Fruit fly (Drosophila melanogaster) whole organism, embryonic: Measurements from ENCODE around the gene CG17652.

Experiments
- Adf1 ChIP-seq: fragments of 200-800 bp; sonication (Bioruptor generic); IDR thresholded peaks from 2 replicates; pipeline ENCODE4 v1.3.6; 2022; ENCODE audit warnings: missing biosample characterization, missing genetic modification characterization
- B-H1 ChIP-seq: fragments of 200-800 bp; sonication (Bioruptor generic); IDR thresholded peaks from 3 replicates; pipeline ENCODE4 v1.3.6; 2022; ENCODE audit warnings: missing biosample characterization, missing genetic modification characterization
- Bgb ChIP-seq: fragments of 200-800 bp; sonication (Bioruptor generic); IDR thresholded peaks from 2 replicates; pipeline ENCODE4 v1.3.6; 2022; ENCODE audit warnings: missing biosample characterization, missing genetic modification characterization; ENCODE audit not compliant: partially characterized antibody
- CG10267 ChIP-seq: fragments of 200-800 bp; sonication (Bioruptor generic); optimal IDR thresholded peaks from 2 replicates; lab custom pipeline; 2018; ENCODE audit warnings: missing biosample characterization, mild to moderate bottlenecking, missing genetic modification characterization, moderate library complexity
- CG11504 ChIP-seq: fragments of 200-800 bp; sonication (Bioruptor generic); optimal IDR thresholded peaks from 3 replicates; lab custom pipeline; 2019; ENCODE audit warnings: missing biosample characterization, mild to moderate bottlenecking, missing genetic modification characterization, moderate library complexity
- CG12659 ChIP-seq: fragments of 200-800 bp; sonication (Bioruptor generic); optimal IDR thresholded peaks from 3 replicates; lab custom pipeline; 2017; ENCODE audit warnings: mild to moderate bottlenecking, missing biosample characterization, missing genetic modification reagents, missing genetic modification characterization
- CG13287 ChIP-seq: fragments of 200-800 bp; sonication (Bioruptor generic); IDR thresholded peaks from 2 replicates; pipeline ENCODE4 v1.3.6; 2022; ENCODE audit warnings: missing biosample characterization, missing genetic modification characterization; ENCODE audit not compliant: partially characterized antibody
- CG15601 ChIP-seq: fragments of 200-800 bp; sonication (Bioruptor generic); optimal IDR thresholded peaks from 3 replicates; lab custom pipeline; 2019; ENCODE audit warnings: missing biosample characterization, mild to moderate bottlenecking, missing genetic modification characterization, moderate library complexity
- CG1603 ChIP-seq: fragments of 200-800 bp; sonication (Bioruptor generic); optimal IDR thresholded peaks from 2 replicates; lab custom pipeline; 2019; ENCODE audit warnings: missing biosample characterization, mild to moderate bottlenecking, missing genetic modification characterization, moderate library complexity
- CG17361 ChIP-seq: fragments of 200-800 bp; sonication (Bioruptor generic); IDR thresholded peaks from 3 replicates; pipeline ENCODE4 v1.3.6; 2022; ENCODE audit warnings: missing biosample characterization, missing genetic modification characterization
- CG17385 ChIP-seq: fragments of 200-800 bp; sonication (Bioruptor generic); optimal IDR thresholded peaks from 3 replicates; lab custom pipeline; 2018; ENCODE audit warnings: missing biosample characterization, mild to moderate bottlenecking, missing genetic modification characterization
- CG17612 ChIP-seq: fragments of 200-800 bp; sonication (Bioruptor generic); IDR thresholded peaks from 2 replicates; pipeline ENCODE4 v1.3.6; 2022; ENCODE audit warnings: missing biosample characterization, missing genetic modification characterization
- CG18262 ChIP-seq: fragments of 200-800 bp; optimal IDR thresholded peaks from 3 replicates; lab custom pipeline; 2019; ENCODE audit warnings: missing biosample characterization, mild to moderate bottlenecking, missing genetic modification characterization, moderate library complexity
- CG2202 ChIP-seq: fragments of 200-800 bp; sonication (Bioruptor generic); optimal IDR thresholded peaks from 2 replicates; lab custom pipeline; 2018; ENCODE audit warnings: missing biosample characterization, mild to moderate bottlenecking, missing genetic modification characterization
- CG34224 ChIP-seq: fragments of 200-800 bp; sonication (Bioruptor generic); IDR thresholded peaks from 3 replicates; pipeline ENCODE4 v1.3.6; 2022; ENCODE audit warnings: missing biosample characterization, missing genetic modification characterization; ENCODE audit not compliant: partially characterized antibody
- CG3847 ChIP-seq: fragments of 200-800 bp; sonication (Bioruptor generic); IDR thresholded peaks from 2 replicates; pipeline ENCODE4 v1.3.6; 2022; ENCODE audit warnings: missing biosample characterization, missing genetic modification characterization
- CG4328 ChIP-seq: fragments of 200-800 bp; sonication (Bioruptor generic); optimal IDR thresholded peaks from 3 replicates; lab custom pipeline; 2017; ENCODE audit warnings: missing biosample characterization, missing genetic modification reagents, missing genetic modification characterization
- CG6654 ChIP-seq: fragments of 200-800 bp; sonication (Bioruptor generic); optimal IDR thresholded peaks from 2 replicates; lab custom pipeline; 2017; ENCODE audit warnings: missing biosample characterization, mild to moderate bottlenecking, missing genetic modification characterization
- Dip2 ChIP-seq: fragments of 200-800 bp; sonication (Bioruptor generic); IDR thresholded peaks from 2 replicates; pipeline ENCODE4 v1.3.6; 2022; ENCODE audit warnings: missing biosample characterization, missing genetic modification characterization
- Dp ChIP-seq: fragments of 200-800 bp; sonication (Bioruptor generic); optimal IDR thresholded peaks from 2 replicates; lab custom pipeline; 2018; ENCODE audit warnings: missing biosample characterization, mild to moderate bottlenecking, missing genetic modification characterization, moderate library complexity
- Eip74EF ChIP-seq, 2 experiments: fragments of 200-800 bp in 1 of 2; fragments of >200 bp in 1 of 2; sonication (Bioruptor generic) in 1 of 2; optimal IDR thresholded peaks; 2 replicates each; lab custom pipeline; 2017 to 2019; ENCODE audit warnings: missing biosample characterization in 2 of 2, missing genetic modification characterization in 2 of 2, mild to moderate bottlenecking in 1 of 2, moderate library complexity in 1 of 2
- Ets97D ChIP-seq: fragments of 200-800 bp; sonication (Bioruptor generic); optimal IDR thresholded peaks from 3 replicates; lab custom pipeline; 2016; ENCODE audit warnings: missing biosample characterization, missing genetic modification characterization
- Fer1 ChIP-seq: fragments of 200-800 bp; sonication (Bioruptor generic); optimal IDR thresholded peaks from 2 replicates; lab custom pipeline; 2017; ENCODE audit warnings: missing biosample characterization, mild to moderate bottlenecking, missing genetic modification characterization
- HLH54F ChIP-seq: fragments of 200-800 bp; sonication (Bioruptor generic); optimal IDR thresholded peaks from 3 replicates; lab custom pipeline; 2016; ENCODE audit warnings: missing biosample characterization, missing genetic modification characterization
- Lhr ChIP-seq: fragments of 200-800 bp; sonication (Bioruptor generic); optimal IDR thresholded peaks from 3 replicates; lab custom pipeline; 2017; ENCODE audit warnings: mild to moderate bottlenecking, missing biosample characterization, missing genetic modification reagents, missing genetic modification characterization
- MBD-R2 ChIP-seq: fragments of 200-800 bp; sonication (Bioruptor generic); IDR thresholded peaks from 2 replicates; pipeline ENCODE4 v1.3.6; 2022; ENCODE audit warnings: missing biosample characterization, missing genetic modification characterization
- Nf-YB ChIP-seq: fragments of 200-800 bp; sonication (Bioruptor generic); optimal IDR thresholded peaks from 3 replicates; lab custom pipeline; 2019; ENCODE audit warnings: missing biosample characterization, mild to moderate bottlenecking, missing genetic modification characterization, moderate library complexity
- Pdp1 ChIP-seq, 2 experiments: fragments of 200-800 bp; sonication (Bioruptor generic); optimal IDR thresholded peaks; 3 replicates each; lab custom pipeline; 2016; ENCODE audit warnings: missing biosample characterization in 2 of 2, missing genetic modification characterization in 2 of 2, mild to moderate bottlenecking in 1 of 2, moderate library complexity in 1 of 2
- bsh ChIP-seq, 2 experiments: fragments of 200-800 bp; sonication (Bioruptor generic); optimal IDR thresholded peaks; 2 replicates each; lab custom pipeline; 2017 to 2018; ENCODE audit warnings: mild to moderate bottlenecking in 2 of 2, missing biosample characterization in 2 of 2, missing genetic modification characterization in 2 of 2, moderate library complexity in 1 of 2
- chinmo ChIP-seq: fragments of 200-800 bp; sonication (Bioruptor generic); IDR thresholded peaks from 4 replicates; pipeline ENCODE4 v1.3.6; 2022; ENCODE audit warnings: missing biosample characterization, missing genetic modification characterization; ENCODE audit not compliant: partially characterized antibody
- chm ChIP-seq: fragments of 200-800 bp; sonication (Bioruptor generic); IDR thresholded peaks from 2 replicates; pipeline ENCODE4 v1.3.6; 2022; ENCODE audit warnings: missing biosample characterization, missing genetic modification characterization
- corto ChIP-seq: fragments of 200-800 bp; sonication (Bioruptor generic); optimal IDR thresholded peaks from 2 replicates; lab custom pipeline; 2016; ENCODE audit warnings: missing biosample characterization, mild to moderate bottlenecking, missing genetic modification characterization, moderate library complexity
- crp ChIP-seq, 2 experiments: fragments of 200-800 bp; sonication (Bioruptor generic); optimal IDR thresholded peaks; 2 replicates in 1 of 2; 3 replicates in 1 of 2; lab custom pipeline; 2017; ENCODE audit warnings: missing biosample characterization in 2 of 2, missing genetic modification characterization in 2 of 2, mild to moderate bottlenecking in 1 of 2, moderate library complexity in 1 of 2
- dm ChIP-seq: fragments of 200-800 bp; sonication (Bioruptor generic); optimal IDR thresholded peaks from 3 replicates; lab custom pipeline; 2016; ENCODE audit warnings: missing biosample characterization, missing genetic modification characterization
- gsb-n ChIP-seq: fragments of 200-800 bp; sonication (Bioruptor generic); optimal IDR thresholded peaks from 3 replicates; lab custom pipeline; 2018; ENCODE audit warnings: missing biosample characterization, mild to moderate bottlenecking, missing genetic modification characterization
- kah ChIP-seq: fragments of 200-800 bp; sonication (Bioruptor generic); optimal IDR thresholded peaks from 2 replicates; lab custom pipeline; 2018; ENCODE audit warnings: missing biosample characterization, mild to moderate bottlenecking, missing genetic modification characterization
- ken ChIP-seq: fragments of 200-800 bp; sonication (Bioruptor generic); IDR thresholded peaks from 3 replicates; pipeline ENCODE4 v1.3.6; 2022; ENCODE audit warnings: missing biosample characterization, missing genetic modification characterization
- lab ChIP-seq: fragments of 200-800 bp; sonication (Bioruptor generic); optimal IDR thresholded peaks from 3 replicates; lab custom pipeline; 2017; ENCODE audit warnings: missing biosample characterization, missing genetic modification characterization, mild to moderate bottlenecking, moderate library complexity, missing genetic modification reagents
- mam ChIP-seq: fragments of 200-800 bp; sonication (Bioruptor generic); optimal IDR thresholded peaks from 3 replicates; lab custom pipeline; 2016; ENCODE audit warnings: missing biosample characterization, missing genetic modification characterization
- nerfin-1 ChIP-seq: fragments of 200-800 bp; sonication (Bioruptor generic); optimal IDR thresholded peaks from 3 replicates; lab custom pipeline; 2019; ENCODE audit warnings: missing biosample characterization, mild to moderate bottlenecking, missing genetic modification characterization, moderate library complexity
- pzg ChIP-seq: fragments of 200-800 bp; sonication (Bioruptor generic); optimal IDR thresholded peaks from 3 replicates; lab custom pipeline; 2018; ENCODE audit warnings: missing biosample characterization, mild to moderate bottlenecking, missing genetic modification characterization, moderate library complexity
- repo ChIP-seq: fragments of 200-800 bp; sonication (Bioruptor generic); optimal IDR thresholded peaks from 2 replicates; lab custom pipeline; 2016; ENCODE audit warnings: missing biosample characterization, missing genetic modification characterization
- scrt ChIP-seq: fragments of 200-800 bp; sonication (Bioruptor generic); optimal IDR thresholded peaks from 2 replicates; lab custom pipeline; 2018; ENCODE audit warnings: missing biosample characterization, mild to moderate bottlenecking, missing genetic modification characterization, moderate library complexity
- stwl ChIP-seq: fragments of 200-800 bp; sonication (Bioruptor generic); optimal IDR thresholded peaks from 3 replicates; lab custom pipeline; 2018; ENCODE audit warnings: missing biosample characterization, mild to moderate bottlenecking, missing genetic modification characterization, moderate library complexity
- tll ChIP-seq, 2 experiments: fragments of 200-800 bp in 1 of 2; fragments of >200 bp in 1 of 2; sonication (Bioruptor generic) in 1 of 2; optimal IDR thresholded peaks; 2 replicates each; lab custom pipeline; 2017 to 2019; ENCODE audit warnings: missing biosample characterization in 2 of 2, missing genetic modification characterization in 2 of 2, mild to moderate bottlenecking in 1 of 2, moderate library complexity in 1 of 2
- toy ChIP-seq: fragments of 200-800 bp; sonication (Bioruptor generic); IDR thresholded peaks from 2 replicates; pipeline ENCODE4 v1.3.6; 2022; ENCODE audit warnings: missing biosample characterization, missing genetic modification characterization
- trem ChIP-seq: fragments of 200-800 bp; optimal IDR thresholded peaks from 3 replicates; lab custom pipeline; 2019; ENCODE audit warnings: missing biosample characterization, mild to moderate bottlenecking, missing genetic modification characterization, moderate library complexity
- zfh1 ChIP-seq: fragments of 200-800 bp; sonication (Bioruptor generic); IDR thresholded peaks from 3 replicates; pipeline ENCODE4 v1.3.6; 2022; ENCODE audit warnings: missing biosample characterization, missing genetic modification characterization

CG17652 gene

dm6 chr2L:1732189-1732588 is at the start of gene CG17652, which contains the start of gene CG17646:
Gene CG17652 (minus strand): TSS chr2L:1732356.
Gene CG17646 (plus strand): TSS chr2L:1732524.
- TF ChIP-seq CG1603 (tag; lab: Kevin White, UChicago) (peak; percentile 61), CG3847 (no peak), CG6654 (GFP tag; lab: Kevin White, UChicago) (no peak), chinmo (GFP tag; lab: Robert Waterston, UW) (0 out of 4 replicates have a peak, but pooled peaks have one; percentile 25), Dip2 (GFP tag; lab: Robert Waterston, UW) (no peak), trem (tag; lab: Kevin White, UChicago) (peak; percentile 46), MBD-R2 (peak; percentile 71), Bgb (GFP tag; lab: Robert Waterston, UW) (no peak; the same call in 1 of the 2 replicates), CG17385 (GFP tag; lab: Kevin White, UChicago) (peak; percentile 44), chm (GFP tag; lab: Robert Waterston, UW) (0 out of 2 replicates have a peak, but pooled peaks have one; percentile 51), CG34224 (GFP tag; lab: Robert Waterston, UW) (peak; percentile 13; the same call in 1 of the 3 replicates), CG2202 (tag; lab: Kevin White, UChicago) (no peak), dm (peak; percentile 22), B-H1 (GFP tag; lab: Robert Waterston, UW) (no peak), CG12659 (GFP tag; lab: Kevin White, UChicago) (peak; percentile 6), Lhr (GFP tag; lab: Kevin White, UChicago) (no peak), crp (GFP tag; optimal IDR thresholded peaks at IDR 0.05; lab: Kevin White, UChicago) (peak in 1 of 2 experiments; percentile 83), gsb-n (tag; lab: Kevin White, UChicago) (peak; percentile 14), kah (GFP tag; lab: Kevin White, UChicago) (peak; percentile 40), tll (GFP tag; optimal IDR thresholded peaks at IDR 0.05; lab: Kevin White, UChicago) (no peak), CG15601 (no peak), stwl (peak; percentile 33), zfh1 (GFP tag; lab: Robert Waterston, UW) (0 out of 3 replicates have a peak, but pooled peaks have one; percentile 31), nerfin-1 (tag; lab: Kevin White, UChicago) (peak; percentile 14), CG17612 (GFP tag; lab: Robert Waterston, UW) (no peak), scrt (peak; percentile 77), lab (GFP tag; lab: Kevin White, UChicago) (peak; percentile 36), pzg (peak; percentile 65), Dp (GFP tag; lab: Kevin White, UChicago) (peak; percentile 75), Fer1 (GFP tag; lab: Kevin White, UChicago) (peak; percentile 31), CG13287 (GFP tag; lab: Robert Waterston, UW) (peak; percentile 36; the same call in 1 of the 2 replicates), Adf1 (no peak; the same call in 1 of the 2 replicates), Eip74EF (GFP tag; optimal IDR thresholded peaks at IDR 0.05; lab: Kevin White, UChicago) (peak in 1 of 2 experiments; percentile 64), CG18262 (tag; lab: Kevin White, UChicago) (peak; percentile 9), HLH54F (GFP tag; lab: Kevin White, UChicago) (no peak), mam (GFP tag; lab: Kevin White, UChicago) (no peak), CG4328 (no peak), CG11504 (no peak), Ets97D (peak; percentile 64), CG10267 (peak; percentile 90), toy (GFP tag; lab: Robert Waterston, UW) (no peak), repo (no peak), CG17361 (no peak), corto (GFP tag; lab: Kevin White, UChicago) (no peak), Pdp1 (GFP tag; optimal IDR thresholded peaks at IDR 0.05; lab: Kevin White, UChicago) (peak in 1 of 2 experiments; percentile 2), ken (GFP tag; lab: Robert Waterston, UW) (no peak), Nf-YB (GFP tag; lab: Kevin White, UChicago) (no peak), bsh (GFP tag; optimal IDR thresholded peaks at IDR 0.05; lab: Kevin White, UChicago) (peak in 1 of 2 experiments; percentile 2)
